Worm (Caenorhabditis elegans): Measurements from ENCODE around the gene ZK596.3.

The ZK596.3 gene

DNA sequence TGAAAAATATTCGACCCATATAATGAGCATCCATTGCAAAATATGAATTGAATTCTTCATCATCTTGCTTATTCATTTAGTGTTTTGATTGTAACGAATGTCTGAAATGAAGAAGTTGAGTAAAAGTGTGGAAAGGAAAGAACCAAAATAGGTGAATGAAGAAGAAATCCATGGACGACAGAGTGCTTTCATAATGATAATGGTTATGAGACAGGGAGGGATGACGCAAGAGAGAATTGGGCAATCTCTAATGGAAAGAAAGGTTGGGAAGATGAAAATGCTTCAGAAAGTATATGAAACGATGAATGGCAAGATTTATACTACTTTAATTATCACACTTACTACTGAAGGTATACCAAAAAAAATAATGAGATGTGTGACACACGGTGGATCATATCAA, at the start of gene ZK596.3:
TSS of gene ZK596.3 (minus strand) at position 101 of the 400 bp plus-strand sequence.
- TF ChIP-seq W03F9.2 (tag; optimal IDR thresholded peaks at IDR 0.05), result no peak
- TF ChIP-seq him-1 (tag; optimal IDR thresholded peaks at IDR 0.05), result no peak
- TF ChIP-seq dao-5 (tag; optimal IDR thresholded peaks at IDR 0.05), result no peak

DNA sequence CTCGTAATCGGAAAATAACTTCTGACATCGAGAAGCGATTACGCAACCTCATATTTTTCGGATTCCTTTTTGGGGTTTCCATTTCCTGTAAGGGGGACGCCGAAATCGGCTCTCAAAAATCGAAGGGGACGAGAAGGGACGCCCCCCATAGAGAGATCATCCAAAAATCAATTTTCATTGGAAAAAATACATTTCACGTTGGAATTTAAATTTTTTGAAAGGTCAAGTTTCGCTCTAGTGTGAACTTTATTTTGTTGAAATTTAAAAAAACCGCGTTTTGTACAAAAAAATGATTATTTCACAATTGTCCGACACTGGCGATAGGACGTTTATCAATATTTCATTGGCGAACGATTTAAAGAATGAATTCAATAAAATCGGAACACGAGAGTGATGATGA, 47.8 kb upstream of the ZK596.3 start, which contains the start of gene Y69E1A.3:
TSS of gene Y69E1A.3 (plus strand) at position 301 of the 400 bp plus-strand sequence.
- TF ChIP-seq W03F9.2 (tag; optimal IDR thresholded peaks at IDR 0.05) (no peak), dao-5 (tag; optimal IDR thresholded peaks at IDR 0.05) (no peak), him-1 (tag; optimal IDR thresholded peaks at IDR 0.05) (no peak)

DNA sequence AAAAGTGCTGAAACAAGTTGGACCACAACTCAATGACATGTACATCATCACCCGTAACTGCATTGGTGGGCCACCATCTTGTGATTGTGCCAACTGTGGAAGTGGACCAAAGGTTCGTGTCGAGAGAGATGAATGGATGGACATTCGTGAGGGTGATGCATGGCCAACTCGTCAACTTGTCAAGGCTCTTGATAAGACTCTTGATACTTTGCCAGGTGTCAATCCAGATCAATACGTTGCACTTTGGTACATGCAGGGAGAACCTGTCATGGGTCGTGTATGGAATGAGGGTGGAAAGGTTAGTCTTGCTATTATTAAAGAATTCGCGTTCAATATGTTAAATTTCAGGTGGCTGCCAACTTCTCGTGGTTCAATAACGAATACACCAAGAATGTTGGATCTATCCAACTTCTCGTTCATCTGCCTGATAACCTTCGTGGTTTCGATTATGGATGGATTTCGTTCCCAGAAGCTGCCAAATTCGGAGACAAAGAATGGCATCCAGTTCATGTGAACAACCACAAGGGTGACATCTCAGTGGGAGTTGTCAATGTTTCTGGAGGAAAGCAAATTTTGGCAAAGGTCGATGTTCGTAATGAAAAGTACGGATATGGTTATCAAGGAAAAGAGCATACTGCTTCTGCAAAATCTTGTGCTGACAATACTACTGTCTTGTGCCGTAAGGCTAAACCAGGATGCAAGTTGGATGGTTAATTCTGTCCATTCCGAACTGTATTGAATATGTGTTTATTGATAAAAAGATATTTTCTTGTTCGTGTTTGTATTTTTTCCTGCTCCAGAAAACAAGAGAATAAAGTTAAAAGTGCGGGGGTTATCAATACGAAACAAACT, 46.4 kb upstream of the ZK596.3 start:
- no peak for TF ChIP-seq W03F9.2 (tag; optimal IDR thresholded peaks at IDR 0.05)
- no peak for TF ChIP-seq dao-5 (tag; optimal IDR thresholded peaks at IDR 0.05)
- TF ChIP-seq him-1 (tag; optimal IDR thresholded peaks at IDR 0.05), result no peak

DNA sequence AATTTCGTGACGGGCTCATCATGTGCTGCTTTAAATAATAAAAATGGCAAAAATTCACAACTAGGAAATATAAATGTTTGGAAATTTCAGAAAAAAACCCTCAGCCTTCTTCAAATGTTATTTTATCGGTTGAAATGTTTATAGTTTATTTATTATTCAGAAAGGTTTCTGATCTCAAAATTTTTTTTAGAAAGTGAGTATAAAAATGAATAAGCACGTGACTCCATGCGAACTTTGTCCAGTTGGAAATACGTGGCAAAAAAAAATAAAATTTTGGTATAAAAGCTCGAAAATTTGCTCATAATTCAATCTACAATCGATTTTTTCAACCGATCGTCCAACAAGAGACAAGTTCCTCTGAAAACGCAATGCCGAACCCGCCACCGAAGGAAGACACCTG, 45.3 kb upstream of the ZK596.3 start, which contains the start of gene nsph-3.1:
TSS of gene nsph-3.1 (plus strand) at position 301 of the 400 bp plus-strand sequence.
- no peak for TF ChIP-seq W03F9.2 (tag; optimal IDR thresholded peaks at IDR 0.05)
- TF ChIP-seq dao-5 (tag; optimal IDR thresholded peaks at IDR 0.05), result no peak
- TF ChIP-seq him-1 (tag; optimal IDR thresholded peaks at IDR 0.05), result no peak

DNA sequence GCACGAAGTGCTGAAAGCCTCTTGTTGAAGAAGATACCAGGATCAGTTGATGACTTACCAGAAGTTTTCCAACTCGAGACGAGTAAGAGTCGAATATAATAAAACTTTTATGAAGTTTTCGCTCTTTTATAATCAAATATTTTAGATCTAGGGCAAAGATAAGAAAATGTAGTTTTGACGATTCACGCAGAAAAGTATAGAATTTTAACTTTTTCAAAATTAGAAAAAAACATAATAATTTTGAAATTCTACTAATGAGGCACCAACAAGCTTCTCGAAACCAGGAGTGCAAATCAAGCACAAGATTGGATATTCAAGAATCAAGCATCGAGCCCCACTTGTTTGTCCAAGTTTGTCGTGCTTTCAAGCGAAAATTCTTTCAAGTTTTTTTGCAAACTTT, 44.6 kb upstream of the ZK596.3 start, which contains the start of gene Y69E1A.1:
TSS of gene Y69E1A.1 (minus strand) at position 101 of the 400 bp plus-strand sequence.
- TF ChIP-seq W03F9.2 (tag; optimal IDR thresholded peaks at IDR 0.05), result no peak
- TF ChIP-seq him-1 (tag; optimal IDR thresholded peaks at IDR 0.05), result no peak
- no peak for TF ChIP-seq dao-5 (tag; optimal IDR thresholded peaks at IDR 0.05)

DNA sequence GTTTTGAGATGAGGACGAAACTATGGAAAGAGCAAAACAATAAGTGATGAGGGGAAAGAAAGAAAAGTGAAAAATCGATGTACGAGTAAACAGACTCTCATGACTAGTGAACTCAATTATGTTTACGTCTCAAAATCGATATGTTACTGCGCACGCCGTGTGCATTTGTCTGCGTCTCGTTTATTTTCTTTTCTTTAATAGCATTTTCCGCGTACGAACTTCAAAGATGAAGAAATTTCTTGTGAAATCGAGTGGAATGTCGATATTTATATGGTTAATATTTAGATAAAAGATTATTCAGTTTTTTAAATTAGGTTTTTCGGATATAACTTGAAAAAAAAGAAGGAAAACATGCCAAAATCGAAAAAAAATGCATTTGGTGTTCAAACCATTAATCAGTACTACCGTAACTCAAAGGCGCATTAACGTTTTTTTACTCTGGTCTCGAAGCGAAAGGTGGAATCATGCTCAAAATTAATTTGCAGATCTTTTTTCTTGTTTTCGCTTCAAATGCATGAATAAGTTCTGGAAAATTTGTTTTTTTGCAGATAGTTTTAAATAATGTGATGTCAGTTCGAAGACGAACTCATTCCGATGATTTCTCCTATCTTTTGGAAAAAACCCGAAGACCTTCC, 32.8 kb upstream of the ZK596.3 start, which contains the start of gene fic-1:
TSS of gene fic-1 (plus strand) at position 549 of the 635 bp plus-strand sequence.
- TF ChIP-seq dao-5 (tag; optimal IDR thresholded peaks at IDR 0.05) (no peak), W03F9.2 (tag; optimal IDR thresholded peaks at IDR 0.05) (peak; percentile 80)

DNA sequence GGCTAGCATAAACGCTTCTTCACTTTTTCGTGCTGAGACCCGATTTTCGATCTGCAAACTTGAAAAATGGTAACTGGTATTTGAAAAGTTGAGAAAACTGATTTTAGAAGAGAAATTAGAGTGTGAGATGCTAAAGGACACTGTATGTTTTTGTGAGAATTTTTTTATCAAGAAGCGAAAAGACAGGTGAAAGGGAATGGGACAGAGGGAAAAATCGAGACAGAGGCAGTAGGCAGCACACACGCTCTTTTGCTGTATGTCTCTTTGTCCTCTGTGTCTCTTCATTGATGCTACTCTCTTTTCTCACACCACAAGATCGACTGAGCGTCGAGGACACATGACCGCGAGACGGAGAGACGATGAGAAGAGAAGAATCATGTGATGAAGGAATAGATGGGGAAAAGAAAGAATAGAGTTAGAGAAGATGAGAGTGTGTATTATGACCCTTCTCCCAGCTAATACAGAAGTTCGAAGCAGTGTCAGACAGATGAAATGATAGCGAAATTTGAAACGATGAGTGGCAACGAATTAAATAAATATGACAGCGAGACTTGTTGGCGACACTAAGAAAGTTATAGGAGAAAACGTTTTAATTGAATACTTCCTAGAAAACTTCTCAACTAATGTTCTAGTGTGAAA, 31.8 kb upstream of the ZK596.3 start, which contains the start of gene lgg-2:
TSS of gene lgg-2 (minus strand) at position 51 of the 639 bp plus-strand sequence.
- TF ChIP-seq dao-5 (tag; optimal IDR thresholded peaks at IDR 0.05) (peak; percentile 4), him-1 (tag; optimal IDR thresholded peaks at IDR 0.05) (peak; percentile 38), W03F9.2 (tag; optimal IDR thresholded peaks at IDR 0.05) (peak; percentile 83)

DNA sequence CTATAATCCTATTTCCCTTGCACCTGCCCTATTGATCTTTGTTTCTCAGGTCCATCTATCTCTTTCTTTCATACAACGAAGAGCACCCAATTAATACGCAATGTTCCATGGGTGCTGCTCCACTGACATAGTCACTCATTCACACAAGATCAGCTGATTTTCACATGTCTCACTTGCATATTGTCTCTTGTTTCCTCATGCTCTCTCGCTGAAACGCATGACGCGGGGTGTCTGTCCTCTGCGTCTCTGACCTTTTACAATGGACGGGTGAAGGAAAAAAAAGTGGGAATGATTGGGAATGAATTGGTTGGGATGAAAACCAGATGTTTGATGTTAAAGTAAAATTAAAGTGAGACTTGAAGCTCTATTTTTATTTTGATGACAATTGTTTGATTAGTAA, 31.2 kb upstream of the ZK596.3 start:
- peak; percentile 70 for TF ChIP-seq him-1 (tag; optimal IDR thresholded peaks at IDR 0.05)
- no peak for TF ChIP-seq dao-5 (tag; optimal IDR thresholded peaks at IDR 0.05)
- TF ChIP-seq W03F9.2 (tag; optimal IDR thresholded peaks at IDR 0.05), result peak; percentile 81

DNA sequence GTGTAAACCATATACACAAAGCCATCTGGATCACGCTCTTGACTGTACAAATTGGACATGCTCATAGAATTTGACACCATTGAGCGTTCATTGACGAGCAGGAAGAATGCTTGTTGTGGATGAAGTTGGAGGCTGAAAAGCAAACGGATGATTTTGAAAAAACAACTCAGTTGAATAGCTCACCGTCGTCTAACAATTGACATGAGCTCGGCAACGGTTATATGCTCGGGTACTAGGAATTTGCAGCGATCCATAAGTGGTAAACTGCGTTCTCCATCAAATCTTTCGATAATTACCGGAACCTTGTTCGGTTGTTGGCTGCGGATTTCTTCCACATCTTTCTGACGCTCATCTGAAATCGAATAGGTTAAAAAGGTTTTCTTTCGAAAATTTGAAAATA, 30.6 kb upstream of the ZK596.3 start:
- TF ChIP-seq dao-5 (tag; optimal IDR thresholded peaks at IDR 0.05), result no peak
- no peak for TF ChIP-seq W03F9.2 (tag; optimal IDR thresholded peaks at IDR 0.05)
- no peak for TF ChIP-seq him-1 (tag; optimal IDR thresholded peaks at IDR 0.05)

DNA sequence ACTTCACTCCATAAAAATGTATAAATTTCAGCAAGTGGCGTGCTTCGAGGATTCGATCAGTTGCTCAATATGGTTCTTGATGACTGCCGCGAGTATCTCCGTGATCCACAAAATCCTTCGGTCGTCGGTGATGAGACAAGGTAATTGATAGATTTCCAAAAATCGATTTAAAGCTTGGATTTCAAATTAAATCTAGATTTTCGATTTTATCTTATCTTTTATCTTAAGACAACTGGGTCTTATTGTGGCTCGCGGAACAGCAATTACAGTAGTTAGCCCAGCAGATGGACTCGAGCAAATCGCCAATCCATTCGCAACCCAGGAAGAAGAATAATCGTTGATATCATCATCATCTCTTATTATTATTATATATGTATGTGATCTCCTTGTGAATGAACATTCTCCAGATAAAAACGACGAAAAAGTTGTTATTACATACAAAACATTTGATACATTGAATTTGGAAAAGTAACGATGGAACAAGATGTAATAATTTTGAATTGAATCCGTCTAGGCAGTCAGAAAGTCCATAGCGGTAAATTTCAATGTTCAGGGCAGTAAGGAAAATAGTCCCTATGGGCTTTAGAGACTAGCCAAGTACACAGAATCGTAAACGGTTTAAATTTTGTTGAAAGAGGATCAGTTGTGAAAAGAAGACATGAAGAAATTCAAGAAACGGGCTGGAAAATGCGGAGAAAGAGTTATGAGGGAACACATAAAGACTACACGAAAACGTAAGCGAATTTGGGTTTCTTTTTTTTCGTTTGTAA, 29.8 kb upstream of the ZK596.3 start:
- TF ChIP-seq W03F9.2 (tag; optimal IDR thresholded peaks at IDR 0.05) (peak; percentile 8), him-1 (tag; optimal IDR thresholded peaks at IDR 0.05) (peak; percentile 11), dao-5 (tag; optimal IDR thresholded peaks at IDR 0.05) (no peak)

DNA sequence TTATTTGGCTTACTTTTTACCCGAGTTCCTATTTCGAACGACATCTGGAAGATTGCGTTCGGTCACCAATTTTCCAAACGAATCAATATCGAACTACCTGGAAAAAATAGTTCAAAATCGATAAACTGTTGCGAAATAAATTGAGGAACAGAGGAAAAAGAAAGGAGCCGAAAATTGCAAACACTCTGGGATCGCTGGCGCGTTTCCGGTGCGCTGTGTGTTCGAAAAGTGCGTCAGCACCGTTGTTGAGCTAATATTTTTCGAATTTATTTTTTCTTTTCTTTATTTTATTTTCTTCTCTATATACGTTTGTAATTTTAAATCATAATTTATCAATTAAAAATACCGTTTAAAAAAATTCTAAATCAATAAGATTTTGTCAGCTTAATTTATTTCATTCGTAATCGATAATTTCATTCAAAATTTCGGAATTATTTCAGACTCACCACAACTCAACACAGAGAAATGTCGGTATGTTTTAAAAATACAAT, 28.9 kb upstream of the ZK596.3 start, which contains the start of the genes dnc-1 and lsm-7:
TSS of gene dnc-1 (minus strand) at position 142 of the 491 bp plus-strand sequence.
TSS of gene lsm-7 (plus strand) at position 441 of the 491 bp plus-strand sequence.
- peak; percentile 21 for TF ChIP-seq him-1 (tag; optimal IDR thresholded peaks at IDR 0.05)
- peak; percentile 81 for TF ChIP-seq W03F9.2 (tag; optimal IDR thresholded peaks at IDR 0.05)
- TF ChIP-seq dao-5 (tag; optimal IDR thresholded peaks at IDR 0.05), result no peak

DNA sequence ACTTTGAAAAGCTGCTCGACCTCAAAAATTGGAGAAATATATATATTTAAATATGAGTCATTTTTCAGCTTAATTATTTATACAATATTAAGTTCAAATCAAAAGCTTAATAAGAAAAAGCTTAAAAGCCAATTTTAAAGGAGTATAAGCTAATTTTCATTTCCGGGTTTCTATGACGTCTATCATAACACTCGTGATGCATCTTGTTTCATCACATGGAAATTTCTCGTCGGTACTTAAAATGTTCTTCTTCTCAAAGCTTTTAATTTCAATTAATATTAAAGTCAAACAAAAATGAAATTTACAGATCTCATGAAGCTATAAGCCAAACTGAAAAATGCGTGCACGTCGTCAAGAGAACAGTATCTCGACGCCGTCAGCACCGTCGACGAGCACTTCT, 15.6 kb upstream of the ZK596.3 start, which contains the start of gene rbr-2:
TSS of gene rbr-2 (plus strand) at position 301 of the 400 bp plus-strand sequence.
- no peak for TF ChIP-seq W03F9.2 (tag; optimal IDR thresholded peaks at IDR 0.05)
